Worm (Caenorhabditis elegans) whole organism, late embryonic: ENCODE data around the gene acl-7.

Source experiments
- F13H6.1 ChIP-seq: sonication (generic microtip); optimal IDR thresholded peaks from 2 replicates; lab custom pipeline; 2016; ENCODE audit warnings: missing genetic modification characterization, missing compliant biosample characterization
- ceh-24 ChIP-seq: sonication (generic microtip); optimal IDR thresholded peaks from 2 replicates; lab custom pipeline; 2016; ENCODE audit warnings: mild to moderate bottlenecking, missing genetic modification characterization, missing compliant biosample characterization
- ceh-9 ChIP-seq: sonication (generic microtip); optimal IDR thresholded peaks from 2 replicates; lab custom pipeline; 2016; ENCODE audit warnings: mild to moderate bottlenecking, missing genetic modification characterization, inconsistent platforms, missing compliant biosample characterization
- hlh-30 ChIP-seq: sonication (generic microtip); optimal IDR thresholded peaks from 2 replicates; lab custom pipeline; 2017; ENCODE audit warnings: antibody characterized with exemption, missing genetic modification characterization, missing compliant biosample characterization; ENCODE audit not compliant: insufficient read depth
- pha-4 ChIP-seq: fragments of 150-350 bp; optimal IDR thresholded peaks from 2 replicates; lab custom pipeline; 2018; ENCODE audit warnings: missing biosample characterization, missing genetic modification reagents, missing genetic modification characterization
- pros-1 ChIP-seq: fragments of 150-350 bp; optimal IDR thresholded peaks from 2 replicates; lab custom pipeline; 2014; ENCODE audit warnings: missing biosample characterization, missing genetic modification reagents, missing genetic modification characterization
- sdc-2 ChIP-seq: sonication (generic microtip); optimal IDR thresholded peaks from 2 replicates; lab custom pipeline; 2016; ENCODE audit warnings: missing genotype, missing genetic modification characterization, missing compliant biosample characterization

- TF ChIP-seq sdc-2, result no peak
- no peak for TF ChIP-seq F13H6.1 (tag; lab: Kevin White, UChicago)
- TF ChIP-seq ceh-9, result no peak
- TF ChIP-seq ceh-24, result no peak
- no peak for TF ChIP-seq pros-1 (tag; lab: Kevin White, UChicago)
- no peak for TF ChIP-seq pha-4
- TF ChIP-seq hlh-30 (tag; lab: Kevin White, UChicago), result no peak
Observed at ce11 chrII:12768167-12768712, 48.0 kb downstream of the acl-7 start, which contains the start of the genes vps-2 and tiar-2.
